Fruit fly (Drosophila melanogaster): ENCODE data around the gene del.

Gene del

DNA sequence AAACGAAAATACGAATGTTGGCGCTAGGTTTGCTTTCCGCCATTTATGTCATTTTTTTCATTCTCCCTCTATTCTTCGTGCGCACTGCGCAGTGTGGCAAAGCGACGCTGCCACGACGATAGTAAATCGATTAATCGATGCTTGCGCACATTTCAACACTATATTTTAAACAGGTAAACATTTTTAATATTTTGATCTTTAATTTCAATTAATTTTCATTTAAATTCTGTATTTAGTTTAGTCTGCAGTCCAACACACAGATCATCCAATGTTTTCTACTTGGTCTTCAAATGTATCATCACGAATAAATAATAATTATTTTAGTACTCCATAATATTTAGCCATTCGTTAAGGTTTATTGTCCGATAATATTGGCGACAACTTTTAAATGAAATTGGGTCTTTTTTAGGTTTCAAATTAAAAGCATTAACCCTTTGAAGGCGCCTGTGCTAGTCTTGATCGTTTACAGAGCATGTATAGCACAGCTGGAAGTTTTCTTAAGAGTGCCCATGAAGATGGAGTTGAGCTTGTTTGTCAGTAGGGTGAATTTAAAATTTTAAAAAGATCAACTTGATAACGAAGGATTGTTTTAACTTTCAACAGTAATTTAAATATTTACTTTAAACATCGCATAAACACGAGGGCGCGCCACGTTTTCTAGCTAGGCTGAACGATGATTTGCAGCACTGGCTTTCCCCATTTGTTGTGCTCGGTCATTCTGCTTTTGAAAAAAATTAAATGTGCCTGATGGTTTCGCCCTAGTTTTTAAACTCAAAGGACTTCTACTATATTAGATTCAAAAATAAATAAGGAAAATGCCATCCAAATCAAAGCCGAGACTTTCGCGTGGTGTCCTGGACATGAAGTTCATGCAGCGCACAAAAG is 8.1 kb upstream of the del start, which contains the start of the genes Mpp6 and E2f2 (continued):
- TF ChIP-seq dpn (GFP tag; optimal IDR thresholded peaks at IDR 0.05): peak; percentile 27 to 45
- TF ChIP-seq CG17385 (GFP tag; optimal IDR thresholded peaks at IDR 0.05): peak; percentile 4
- peak; percentile 18 for TF ChIP-seq CG11504 (tag; optimal IDR thresholded peaks at IDR 0.05)
- peak; percentile 1 for TF ChIP-seq Dad (GFP tag; optimal IDR thresholded peaks at IDR 0.05)
- no peak for TF ChIP-seq CG3407 (GFP tag; optimal IDR thresholded peaks at IDR 0.05)
- peak; percentile 59 for TF ChIP-seq Sry-δ (GFP tag; optimal IDR thresholded peaks at IDR 0.05)
- TF ChIP-seq trh (GFP tag; optimal IDR thresholded peaks at IDR 0.05): no peak
- TF ChIP-seq CG18011 (GFP tag; optimal IDR thresholded peaks at IDR 0.05): no peak
- TF ChIP-seq pho (GFP tag; optimal IDR thresholded peaks at IDR 0.05): peak; percentile 41
- TF ChIP-seq CG2129 (GFP tag; IDR thresholded peaks at IDR 0.05; ENCODE audit: partially characterized antibody): peak; percentile 65
- TF ChIP-seq mirr (GFP tag; optimal IDR thresholded peaks at IDR 0.05): no peak
- peak; percentile 33 for TF ChIP-seq CG7556 (GFP tag; optimal IDR thresholded peaks at IDR 0.05)
- no peak for TF ChIP-seq CG9876 (GFP tag; optimal IDR thresholded peaks at IDR 0.05)
- peak; percentile 79 for TF ChIP-seq vnd (GFP tag; IDR thresholded peaks at IDR 0.05; ENCODE audit: partially characterized antibody)
- TF ChIP-seq CG12659 (GFP tag; optimal IDR thresholded peaks at IDR 0.05): peak; percentile 64
- TF ChIP-seq CG18262 (tag; optimal IDR thresholded peaks at IDR 0.05): no peak
- no peak for TF ChIP-seq CG13123 (GFP tag; optimal IDR thresholded peaks at IDR 0.05)
- TF ChIP-seq zen2 (GFP tag; IDR thresholded peaks at IDR 0.05; ENCODE audit: partially characterized antibody): peak; percentile 83
- peak; percentile 38 for TF ChIP-seq sisA (GFP tag; IDR thresholded peaks at IDR 0.05)
- no peak for TF ChIP-seq h (optimal IDR thresholded peaks at IDR 0.05)
- peak; percentile 84 for TF ChIP-seq knrl (GFP tag; IDR thresholded peaks at IDR 0.05; ENCODE audit: partially characterized antibody)
- TF ChIP-seq CG3281 (GFP tag; optimal IDR thresholded peaks at IDR 0.05): peak; percentile 4
- peak; percentile 6 for TF ChIP-seq CG12942 (GFP tag; optimal IDR thresholded peaks at IDR 0.05)
- TF ChIP-seq Dp (GFP tag; optimal IDR thresholded peaks at IDR 0.05): peak; percentile 79
- TF ChIP-seq Rx (GFP tag; IDR thresholded peaks at IDR 0.05): no peak
- TF ChIP-seq Lpt (GFP tag; optimal IDR thresholded peaks at IDR 0.05): no peak
- TF ChIP-seq CG1233 (GFP tag; optimal IDR thresholded peaks at IDR 0.05): no peak
- TF ChIP-seq hbn (GFP tag; IDR thresholded peaks at IDR 0.05; ENCODE audit: partially characterized antibody): peak; percentile 87
- TF ChIP-seq CG8944 (GFP tag; optimal IDR thresholded peaks at IDR 0.05): no peak
- peak; percentile 79 for TF ChIP-seq unc-4 (GFP tag; IDR thresholded peaks at IDR 0.05; ENCODE audit: partially characterized antibody)
- TF ChIP-seq Hr51 (GFP tag; optimal IDR thresholded peaks at IDR 0.05): peak in 1 of 2 experiments; percentile 17
- TF ChIP-seq CG16815 (GFP tag; optimal IDR thresholded peaks at IDR 0.05): no peak
- TF ChIP-seq CG18599 (GFP tag; optimal IDR thresholded peaks at IDR 0.05): peak; percentile 50
- peak; percentile 66 for TF ChIP-seq tna (GFP tag; IDR thresholded peaks at IDR 0.05; ENCODE audit: partially characterized antibody)
- TF ChIP-seq ato (GFP tag; IDR thresholded peaks at IDR 0.05; ENCODE audit: partially characterized antibody): peak; percentile 82
- TF ChIP-seq NC2α (GFP tag; optimal IDR thresholded peaks at IDR 0.05): no peak
- no peak for TF ChIP-seq CG10543 (GFP tag; optimal IDR thresholded peaks at IDR 0.05)
- TF ChIP-seq dati (GFP tag; IDR thresholded peaks at IDR 0.05): no peak
- TF ChIP-seq slp2 (GFP tag; optimal IDR thresholded peaks at IDR 0.05): peak; percentile 0
- TF ChIP-seq tup (GFP tag; optimal IDR thresholded peaks at IDR 0.05): no peak
- TF ChIP-seq CG17829 (tag; optimal IDR thresholded peaks at IDR 0.05): peak; percentile 5
- peak; percentile 58 for TF ChIP-seq Xrp1 (GFP tag; IDR thresholded peaks at IDR 0.05)
- TF ChIP-seq Xbp1 (GFP tag; optimal IDR thresholded peaks at IDR 0.05): peak; percentile 22
- peak; percentile 58 for TF ChIP-seq Ets97D (GFP tag; optimal IDR thresholded peaks at IDR 0.05)
- TF ChIP-seq CG10267 (tag; optimal IDR thresholded peaks at IDR 0.05): peak; percentile 95
- no peak for TF ChIP-seq sens-2 (GFP tag; IDR thresholded peaks at IDR 0.05)
- TF ChIP-seq HLHmδ (GFP tag; optimal IDR thresholded peaks at IDR 0.05): no peak
- TF ChIP-seq vvl (GFP tag; IDR thresholded peaks at IDR 0.05): peak; percentile 63; the same call in 1 of the 2 replicates
